Worm (Caenorhabditis elegans): Measurements from ENCODE around the gene C49C8.1.

The C49C8.1 gene

ce11 chrIV:8697436-8697835 is 43.1 kb downstream of the C49C8.1 start, which contains the start of gene ttll-11:
Gene ttll-11 (plus strand): TSS chrIV:8697736.
- no peak for TF ChIP-seq unc-62 (GFP tag; optimal IDR thresholded peaks at IDR 0.05)

- no peak for TF ChIP-seq unc-62 (GFP tag; optimal IDR thresholded peaks at IDR 0.05)
Measured at ce11 chrIV:8705504-8705903, 51.1 kb downstream of the C49C8.1 start, which contains the start of gene H23L24.4. Gene H23L24.4 (minus strand): TSS chrIV:8705604.
